Worm (Caenorhabditis elegans) whole organism, young adult: ENCODE results near the gene T14G10.8.

ENCODE experiments used
- attf-6 ChIP-seq: fragments of 200-800 bp; sonication (Bioruptor generic); IDR thresholded peaks from 2 replicates; pipeline ENCODE4 v1.3.6; 2022; ENCODE audit warnings: missing genetic modification reagents, missing genetic modification characterization, missing compliant biosample characterization
- ceh-91 ChIP-seq: fragments of 200-800 bp; sonication (Bioruptor generic); IDR thresholded peaks from 2 replicates; pipeline ENCODE4 v1.3.6; 2022; ENCODE audit warnings: missing genetic modification reagents, missing genetic modification characterization, missing compliant biosample characterization
- nfya-1 ChIP-seq: sonication (generic microtip); optimal IDR thresholded peaks from 2 replicates; lab custom pipeline; 2017; ENCODE audit warnings: antibody characterized with exemption, missing compliant biosample characterization, missing genetic modification characterization, borderline replicate concordance; ENCODE audit not compliant: insufficient read depth
- nfya-2 ChIP-seq: fragments of 200-800 bp; sonication (Bioruptor generic); IDR thresholded peaks from 2 replicates; pipeline ENCODE4 v1.3.6; 2022; ENCODE audit warnings: missing genetic modification reagents, missing genetic modification characterization, missing compliant biosample characterization

- TF ChIP-seq ceh-91 (GFP tag; lab: Robert Waterston, UW) (no peak), nfya-1 (tag; lab: Kevin White, UChicago) (no peak), attf-6 (GFP tag; lab: Robert Waterston, UW) (no peak), nfya-2 (GFP tag; lab: Robert Waterston, UW) (no peak)
Measured at ce11 chrIV:10129957-10130356, 16.8 kb downstream of the T14G10.8 start, which contains the start of gene glt-3.
